Worm (Caenorhabditis elegans) whole organism, L4 larva: Measurements from ENCODE around the gene str-113.
A peak's percentile ranks its signal among the peaks of the same experiment; 100 is the strongest.

Experiments used
- D1046.2 ChIP-seq: fragments of 200-800 bp; sonication (Bioruptor generic); IDR thresholded peaks from 2 replicates; pipeline ENCODE4 v1.3.6; 2022; ENCODE audit warnings: missing genetic modification characterization, missing compliant biosample characterization
- T26A8.4 ChIP-seq: fragments of 200-800 bp; sonication (Bioruptor generic); IDR thresholded peaks from 2 replicates; pipeline ENCODE4 v1.3.6; 2022; ENCODE audit warnings: missing genetic modification characterization, missing compliant biosample characterization
- Y75B8A.6 ChIP-seq: fragments of 200-800 bp; sonication (Bioruptor generic); IDR thresholded peaks from 2 replicates; pipeline ENCODE4 v1.3.6; 2022; ENCODE audit warnings: missing genetic modification reagents, missing genetic modification characterization, missing compliant biosample characterization
- ZK337.2 ChIP-seq: fragments of 200-800 bp; sonication (Bioruptor generic); IDR thresholded peaks from 2 replicates; pipeline ENCODE4 v1.3.6; 2022; ENCODE audit warnings: missing genetic modification reagents, missing genetic modification characterization, missing compliant biosample characterization
- ZK546.5 ChIP-seq, 2 experiments: sonication (generic microtip); optimal IDR thresholded peaks; 2 replicates each; lab custom pipeline; 2017; ENCODE audit warnings: missing biosample characterization in 2 of 2, missing genetic modification characterization in 2 of 2
- aha-1 ChIP-seq: fragments of 150-350 bp; peaks from one replicate; lab custom pipeline; 2014; ENCODE audit warnings: missing biosample characterization, missing genetic modification characterization
- aly-2 ChIP-seq: sonication (generic microtip); optimal IDR thresholded peaks from 2 replicates; lab custom pipeline; 2018; ENCODE audit warnings: missing biosample characterization, missing genetic modification characterization
- ceh-44 ChIP-seq: fragments of 200-800 bp; sonication (Bioruptor generic); IDR thresholded peaks from 2 replicates; pipeline ENCODE4 v1.3.6; 2022; ENCODE audit warnings: missing genetic modification reagents, missing genetic modification characterization, missing compliant biosample characterization
- daf-12 ChIP-seq: fragments of 150-350 bp; optimal IDR thresholded peaks from 2 replicates; lab custom pipeline; 2014; ENCODE audit warnings: missing biosample characterization, missing genetic modification reagents, missing genetic modification characterization
- daf-16 ChIP-seq, 3 experiments: sonication (generic microtip); optimal IDR thresholded peaks; 2 replicates each; lab custom pipeline; 2016 to 2017; ENCODE audit warnings: missing genetic modification characterization in 3 of 3, missing genetic modification reagents in 3 of 3, mild to moderate bottlenecking in 2 of 3, missing compliant biosample characterization in 2 of 3, missing biosample characterization in 1 of 3, moderate library complexity in 1 of 3
- daf-8 ChIP-seq: fragments of 200-800 bp; sonication (Bioruptor generic); IDR thresholded peaks from 2 replicates; pipeline ENCODE4 v1.3.6; 2022; ENCODE audit warnings: missing genetic modification characterization, missing compliant biosample characterization
- dmd-6 ChIP-seq: fragments of 200-800 bp; sonication (Bioruptor generic); IDR thresholded peaks from 2 replicates; pipeline ENCODE4 v1.3.6; 2022; ENCODE audit warnings: missing genetic modification reagents, missing genetic modification characterization, missing compliant biosample characterization
- dmd-8 ChIP-seq: fragments of 200-800 bp; sonication (Bioruptor generic); IDR thresholded peaks from 2 replicates; pipeline ENCODE4 v1.3.6; 2022; ENCODE audit warnings: missing genetic modification characterization, missing compliant biosample characterization
- dpl-1 ChIP-seq: fragments of 150-350 bp; optimal IDR thresholded peaks from 2 replicates; lab custom pipeline; 2014; ENCODE audit warnings: missing biosample characterization, missing genetic modification reagents, missing genetic modification characterization
- dve-1 ChIP-seq: sonication (generic microtip); optimal IDR thresholded peaks from 2 replicates; lab custom pipeline; 2017; ENCODE audit warnings: antibody characterized with exemption, mild to moderate bottlenecking, missing genetic modification characterization, missing compliant biosample characterization; ENCODE audit not compliant: insufficient read depth
- fkh-10 ChIP-seq: fragments of 150-350 bp; optimal IDR thresholded peaks from 2 replicates; lab custom pipeline; 2014; ENCODE audit warnings: missing biosample characterization, missing genetic modification reagents, missing genetic modification characterization
- gei-8 ChIP-seq: fragments of 200-800 bp; sonication (Bioruptor generic); optimal IDR thresholded peaks from 2 replicates; lab custom pipeline; 2018; ENCODE audit warnings: mild to moderate bottlenecking, missing genetic modification characterization, missing compliant biosample characterization
- hif-1 ChIP-seq, 2 experiments: sonication (generic microtip); optimal IDR thresholded peaks; 2 replicates each; lab custom pipeline; 2016 to 2017; ENCODE audit warnings: missing compliant biosample characterization in 2 of 2, missing genetic modification characterization in 2 of 2, missing genetic modification reagents in 2 of 2, missing genotype in 2 of 2, mild to moderate bottlenecking in 1 of 2
- hlh-11 ChIP-seq: fragments of 200-800 bp; sonication (Bioruptor generic); optimal IDR thresholded peaks from 2 replicates; lab custom pipeline; 2018; ENCODE audit warnings: mild to moderate bottlenecking, missing genetic modification characterization, missing compliant biosample characterization
- hlh-30 ChIP-seq: sonication (generic microtip); optimal IDR thresholded peaks from 2 replicates; lab custom pipeline; 2017; ENCODE audit warnings: antibody characterized with exemption, mild to moderate bottlenecking, missing genetic modification characterization, missing compliant biosample characterization; ENCODE audit not compliant: insufficient read depth
- hmg-1.1 ChIP-seq: fragments of 200-800 bp; sonication (Bioruptor generic); IDR thresholded peaks from 2 replicates; pipeline ENCODE4 v1.3.6; 2022; ENCODE audit warnings: missing genetic modification reagents, missing genetic modification characterization, missing compliant biosample characterization
- lin-39 ChIP-seq: fragments of 150-350 bp; optimal IDR thresholded peaks from 2 replicates; lab custom pipeline; 2014; ENCODE audit warnings: missing biosample characterization, missing genetic modification reagents, missing genetic modification characterization
- madf-9 ChIP-seq: fragments of 200-800 bp; sonication (Bioruptor generic); conservative IDR thresholded peaks from 2 replicates; pipeline ENCODE4 v1.3.6; 2022; ENCODE audit warnings: missing genetic modification reagents, missing genetic modification characterization, missing compliant biosample characterization
- mdl-1 ChIP-seq, 2 experiments: fragments of 150-350 bp in 1 of 2; sonication (generic microtip) in 1 of 2; optimal IDR thresholded peaks; 2 replicates each; lab custom pipeline; 2014 to 2017; ENCODE audit warnings: missing biosample characterization in 2 of 2, missing genetic modification characterization in 2 of 2
- mes-2 ChIP-seq: sonication (generic microtip); optimal IDR thresholded peaks from 2 replicates; lab custom pipeline; 2016; ENCODE audit warnings: missing genotype, mild to moderate bottlenecking, missing genetic modification characterization, missing compliant biosample characterization; ENCODE audit not compliant: poor library complexity, severe bottlenecking
- nhr-10 ChIP-seq: fragments of 150-350 bp; optimal IDR thresholded peaks from 2 replicates; lab custom pipeline; 2014; ENCODE audit warnings: missing biosample characterization, missing genetic modification characterization
- nhr-111 ChIP-seq: fragments of 200-800 bp; sonication (Bioruptor generic); optimal IDR thresholded peaks from 2 replicates; lab custom pipeline; 2018; ENCODE audit warnings: mild to moderate bottlenecking, missing genetic modification characterization, missing compliant biosample characterization
- nhr-28 ChIP-seq: fragments of 150-350 bp; optimal IDR thresholded peaks from 2 replicates; lab custom pipeline; 2014; ENCODE audit warnings: missing biosample characterization, missing genetic modification characterization
- nhr-41 ChIP-seq: fragments of 200-800 bp; sonication (Bioruptor generic); IDR thresholded peaks from 2 replicates; pipeline ENCODE4 v1.3.6; 2022; ENCODE audit warnings: missing genetic modification reagents, missing genetic modification characterization, missing compliant biosample characterization
- nhr-42 ChIP-seq: fragments of 200-800 bp; sonication (Bioruptor generic); IDR thresholded peaks from 2 replicates; pipeline ENCODE4 v1.3.6; 2022; ENCODE audit warnings: missing genetic modification characterization, missing compliant biosample characterization
- php-3 ChIP-seq: fragments of 200-800 bp; sonication (Bioruptor generic); IDR thresholded peaks from 2 replicates; pipeline ENCODE4 v1.3.6; 2022; ENCODE audit warnings: missing genetic modification reagents, missing genetic modification characterization, missing compliant biosample characterization
- rbr-2 ChIP-seq: sonication (generic microtip); optimal IDR thresholded peaks from 2 replicates; lab custom pipeline; 2016; ENCODE audit warnings: missing genotype, missing genetic modification characterization, missing compliant biosample characterization
- saeg-2 ChIP-seq: fragments of 200-800 bp; sonication (Bioruptor generic); IDR thresholded peaks from 2 replicates; pipeline ENCODE4 v1.3.6; 2022; ENCODE audit warnings: missing genetic modification reagents, missing genetic modification characterization, missing compliant biosample characterization
- sdz-12 ChIP-seq: fragments of 200-800 bp; sonication (Bioruptor generic); optimal IDR thresholded peaks from 2 replicates; lab custom pipeline; 2018; ENCODE audit warnings: mild to moderate bottlenecking, missing genetic modification characterization, missing compliant biosample characterization
- set-16 ChIP-seq: fragments of 200-800 bp; sonication (Bioruptor generic); IDR thresholded peaks from 2 replicates; pipeline ENCODE4 v1.3.6; 2022; ENCODE audit warnings: missing genetic modification reagents, missing genetic modification characterization, missing compliant biosample characterization
- spr-1 ChIP-seq: sonication (generic microtip); optimal IDR thresholded peaks from 2 replicates; lab custom pipeline; 2016; ENCODE audit warnings: mild to moderate bottlenecking, missing genetic modification characterization, missing compliant biosample characterization
- spr-3 ChIP-seq: fragments of 200-800 bp; sonication (Bioruptor generic); optimal IDR thresholded peaks from 2 replicates; lab custom pipeline; 2018; ENCODE audit warnings: mild to moderate bottlenecking, missing genetic modification characterization, missing compliant biosample characterization
- unc-39 ChIP-seq: sonication (generic microtip); optimal IDR thresholded peaks from 2 replicates; lab custom pipeline; 2017; ENCODE audit warnings: missing biosample characterization, missing genetic modification characterization
- zfp-3 ChIP-seq: fragments of 200-800 bp; sonication (Bioruptor generic); conservative IDR thresholded peaks from 2 replicates; pipeline ENCODE4 v1.3.6; 2022; ENCODE audit warnings: missing genetic modification reagents, missing genetic modification characterization, missing compliant biosample characterization
- ztf-11 ChIP-seq: fragments of 150-350 bp; optimal IDR thresholded peaks from 2 replicates; lab custom pipeline; 2014; ENCODE audit warnings: missing biosample characterization, missing genetic modification characterization
- ztf-7 ChIP-seq: fragments of 150-350 bp; optimal IDR thresholded peaks from 2 replicates; lab custom pipeline; 2014; ENCODE audit warnings: missing biosample characterization, missing genetic modification characterization

The str-113 gene

ce11 chrV:3707560-3707959 is 40.8 kb upstream of the str-113 start:
- TF ChIP-seq D1046.2, result 0 out of 2 replicates have a peak, but pooled peaks have one; percentile 23
- TF ChIP-seq, all 104 proteins: peak for 1; not testable (repeated sequence) for 103

DNA sequence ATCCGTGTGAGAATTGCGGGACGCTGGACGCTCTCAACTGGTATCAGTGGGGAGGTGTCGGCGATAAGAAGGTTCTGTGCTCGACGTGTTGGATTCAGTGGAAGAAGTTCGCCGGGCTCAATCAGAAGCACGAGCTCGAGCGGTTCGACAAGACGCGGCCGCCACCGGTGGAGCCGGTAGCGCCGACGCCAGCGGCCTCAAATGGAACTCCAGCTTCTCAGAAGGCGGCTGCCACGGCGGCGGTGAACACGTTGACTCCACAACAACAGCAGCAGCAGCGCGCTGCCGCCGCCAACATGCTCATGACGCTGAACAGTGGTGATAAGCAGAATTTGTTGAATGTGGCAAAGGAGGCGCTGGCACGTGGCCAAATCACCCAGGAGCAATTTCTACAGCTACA is 40.1 kb upstream of the str-113 start:
- TF ChIP-seq dpl-1 (GFP tag; lab: Kevin White, UChicago), result no peak
- TF ChIP-seq unc-39 (tag; lab: Kevin White, UChicago), result no peak
- TF ChIP-seq saeg-2 (GFP tag; lab: Robert Waterston, UW), result 0 out of 2 replicates have a peak, but pooled peaks have one; percentile 11
- TF ChIP-seq D1046.2, result 0 out of 2 replicates have a peak, but pooled peaks have one; percentile 15
- peak; percentile 95 for TF ChIP-seq set-16 (GFP tag; lab: Robert Waterston, UW)

- TF ChIP-seq nhr-111 (GFP tag; lab: Kevin White, UChicago), result no peak
- peak; percentile 83 for TF ChIP-seq set-16 (GFP tag; lab: Robert Waterston, UW)
- TF ChIP-seq aha-1, result peak; percentile 70
- TF ChIP-seq ztf-11 (tag; lab: Kevin White, UChicago), result no peak
Measured at ce11 chrV:3706167-3706566, 39.4 kb upstream of the str-113 start.

DNA sequence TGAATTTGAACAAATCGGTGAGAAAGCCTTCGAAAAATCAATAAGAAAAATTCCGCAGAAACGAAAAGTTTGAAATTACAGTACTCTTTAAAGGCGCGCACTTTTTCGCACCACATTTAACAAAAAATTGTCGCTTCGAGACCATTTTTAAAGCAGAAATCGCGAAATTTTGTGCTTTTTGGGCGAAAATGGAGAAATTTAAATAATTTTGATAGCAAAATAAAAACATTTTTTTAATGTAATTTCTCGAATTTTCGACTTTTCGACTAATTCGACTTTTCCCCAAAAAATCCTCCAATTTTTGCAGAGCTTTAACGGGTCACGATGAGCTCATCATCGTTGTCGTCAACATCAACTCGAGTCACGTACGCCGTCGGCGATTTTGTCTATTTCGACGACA is 37.9 kb upstream of the str-113 start, which contains the start of gene lin-40:
Gene lin-40 (plus strand): TSS at position 301 of the 400 bp plus-strand sequence.
- TF ChIP-seq nhr-41 (GFP tag; lab: Robert Waterston, UW), result no peak
- TF ChIP-seq dve-1 (tag; lab: Kevin White, UChicago), result no peak
- TF ChIP-seq nhr-42, result no peak
- TF ChIP-seq nhr-111 (GFP tag; lab: Kevin White, UChicago), result no peak
- TF ChIP-seq aly-2 (tag; lab: Kevin White, UChicago), result no peak
- no peak for TF ChIP-seq hmg-1.1
- TF ChIP-seq T26A8.4 (GFP tag; lab: Robert Waterston, UW), result no peak
- TF ChIP-seq Y75B8A.6, result no peak
- TF ChIP-seq spr-3 (GFP tag; lab: Kevin White, UChicago), result no peak
- no peak for TF ChIP-seq daf-16 (GFP tag; optimal IDR thresholded peaks at IDR 0.05; lab: Kevin White, UChicago)
- TF ChIP-seq daf-16 (tag; optimal IDR thresholded peaks at IDR 0.05; lab: Kevin White, UChicago), result no peak
- TF ChIP-seq nhr-10 (tag; lab: Kevin White, UChicago), result no peak
- TF ChIP-seq daf-8, result no peak
- no peak for TF ChIP-seq sdz-12 (GFP tag; lab: Kevin White, UChicago)
- no peak for TF ChIP-seq mdl-1 (tag; optimal IDR thresholded peaks at IDR 0.05; lab: Kevin White, UChicago)
- no peak for TF ChIP-seq ceh-44 (GFP tag; lab: Robert Waterston, UW)
- no peak for TF ChIP-seq unc-39 (tag; lab: Kevin White, UChicago)
- TF ChIP-seq ztf-7 (tag; lab: Kevin White, UChicago), result no peak
- no peak for TF ChIP-seq hif-1 (tag; optimal IDR thresholded peaks at IDR 0.05; lab: Kevin White, UChicago)
- no peak for TF ChIP-seq zfp-3 (GFP tag; lab: Robert Waterston, UW)
- TF ChIP-seq, all 104 proteins: peak for 0

DNA sequence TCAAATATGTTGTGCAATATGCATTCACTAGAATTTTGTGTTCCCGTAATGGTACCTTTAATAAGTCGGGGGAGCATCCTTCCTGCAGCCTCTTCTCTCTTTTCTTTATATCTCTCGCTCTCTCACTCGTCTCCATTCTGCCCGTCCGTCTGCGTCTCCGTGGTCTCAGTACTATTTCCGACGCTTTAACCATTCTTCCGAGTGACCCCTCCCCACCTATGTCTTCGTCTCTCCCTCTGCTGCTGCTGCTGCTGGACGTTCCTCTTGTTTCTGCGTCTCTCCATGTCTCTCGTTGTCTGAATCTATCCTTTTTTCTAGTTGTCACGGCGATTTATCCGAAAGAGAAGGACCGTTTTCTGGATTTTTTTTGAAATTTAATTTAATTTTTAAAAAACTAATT is 37.1 kb upstream of the str-113 start:
- TF ChIP-seq ZK337.2 (GFP tag; lab: Robert Waterston, UW) (no peak), daf-16 (GFP tag; optimal IDR thresholded peaks at IDR 0.05; lab: Kevin White, UChicago) (no peak), daf-16 (tag; optimal IDR thresholded peaks at IDR 0.05; lab: Kevin White, UChicago) (peak; percentile 32), nhr-10 (tag; lab: Kevin White, UChicago) (no peak), aly-2 (tag; lab: Kevin White, UChicago) (no peak), nhr-28 (tag; lab: Kevin White, UChicago) (peak; percentile 34), lin-39 (tag; lab: Kevin White, UChicago) (no peak), ztf-11 (tag; lab: Kevin White, UChicago) (no peak), D1046.2 (no peak), ZK546.5 (tag; optimal IDR thresholded peaks at IDR 0.05; lab: Kevin White, UChicago) (no peak), gei-8 (GFP tag; lab: Kevin White, UChicago) (no peak), php-3 (GFP tag; lab: Robert Waterston, UW) (no peak), aha-1 (no peak), mes-2 (tag; lab: Kevin White, UChicago) (peak; percentile 59), dmd-6 (GFP tag; lab: Robert Waterston, UW) (peak; percentile 62), dpl-1 (GFP tag; lab: Kevin White, UChicago) (peak; percentile 48), spr-3 (GFP tag; lab: Kevin White, UChicago) (no peak), fkh-10 (GFP tag; lab: Kevin White, UChicago) (no peak), spr-1 (tag; lab: Kevin White, UChicago) (peak; percentile 37), hlh-11 (peak; percentile 79), hlh-30 (tag; lab: Kevin White, UChicago) (peak; percentile 76), madf-9 (GFP tag; lab: Robert Waterston, UW) (no peak), rbr-2 (tag; lab: Kevin White, UChicago) (peak; percentile 56), daf-12 (tag; lab: Kevin White, UChicago) (no peak), dmd-8 (GFP tag; lab: Robert Waterston, UW) (0 out of 2 replicates have a peak, but pooled peaks have one; percentile 55)
